Fruit fly (Drosophila melanogaster) whole organism, pupa: Measurements from ENCODE around the gene CG11811.

Experiments used
- CG10348 ChIP-seq: fragments of 200-800 bp; sonication (Bioruptor generic); IDR thresholded peaks from 2 replicates; pipeline ENCODE4 v1.3.6; 2022; ENCODE audit warnings: missing biosample characterization, missing genetic modification characterization
- CG12605 ChIP-seq: fragments of 200-800 bp; sonication (Bioruptor generic); IDR thresholded peaks from 2 replicates; pipeline ENCODE4 v1.3.6; 2022; ENCODE audit warnings: missing biosample characterization, missing genetic modification characterization
- CG13204 ChIP-seq: fragments of 200-800 bp; sonication (Bioruptor generic); optimal IDR thresholded peaks from 2 replicates; lab custom pipeline; 2018; ENCODE audit warnings: missing biosample characterization, mild to moderate bottlenecking, missing genetic modification characterization, moderate library complexity
- CG14655 ChIP-seq: fragments of 200-800 bp; sonication (Bioruptor generic); optimal IDR thresholded peaks from 3 replicates; lab custom pipeline; 2017; ENCODE audit warnings: mild to moderate bottlenecking, missing biosample characterization, missing genetic modification reagents, missing genetic modification characterization
- CG15710 ChIP-seq: fragments of 200-800 bp; sonication (Bioruptor generic); optimal IDR thresholded peaks from 2 replicates; lab custom pipeline; 2018; ENCODE audit warnings: missing biosample characterization, mild to moderate bottlenecking, missing genetic modification characterization, moderate library complexity
- CG17806 ChIP-seq: fragments of 200-800 bp; sonication (Bioruptor generic); optimal IDR thresholded peaks from 2 replicates; lab custom pipeline; 2018; ENCODE audit warnings: missing biosample characterization, mild to moderate bottlenecking, missing genetic modification characterization, moderate library complexity
- CG32121 ChIP-seq: fragments of 200-800 bp; sonication (Bioruptor generic); IDR thresholded peaks from 2 replicates; pipeline ENCODE4 v1.3.6; 2022; ENCODE audit warnings: missing biosample characterization, missing genetic modification characterization
- CG34367 ChIP-seq: fragments of 200-800 bp; sonication (Bioruptor generic); optimal IDR thresholded peaks from 2 replicates; lab custom pipeline; 2018; ENCODE audit warnings: missing biosample characterization, mild to moderate bottlenecking, missing genetic modification characterization
- CG4496 ChIP-seq: fragments of 200-800 bp; sonication (Bioruptor generic); IDR thresholded peaks from 3 replicates; pipeline ENCODE4 v1.3.6; 2022; ENCODE audit warnings: missing biosample characterization, missing genetic modification characterization
- CG8159 ChIP-seq: fragments of 200-800 bp; sonication (Bioruptor generic); optimal IDR thresholded peaks from 3 replicates; lab custom pipeline; 2018; ENCODE audit warnings: missing biosample characterization, mild to moderate bottlenecking, missing genetic modification characterization, moderate library complexity
- CG8301 ChIP-seq: fragments of 200-800 bp; sonication (Bioruptor generic); optimal IDR thresholded peaks from 2 replicates; lab custom pipeline; 2018; ENCODE audit warnings: missing biosample characterization, mild to moderate bottlenecking, missing genetic modification characterization
- CG9948 ChIP-seq: fragments of 200-800 bp; sonication (Bioruptor generic); optimal IDR thresholded peaks from 2 replicates; lab custom pipeline; 2018; ENCODE audit warnings: missing biosample characterization, mild to moderate bottlenecking, missing genetic modification characterization, moderate library complexity
- D1 ChIP-seq: fragments of 200-800 bp; sonication (Bioruptor generic); optimal IDR thresholded peaks from 2 replicates; lab custom pipeline; 2018; ENCODE audit warnings: missing biosample characterization, mild to moderate bottlenecking, missing genetic modification characterization, moderate library complexity
- EcR ChIP-seq: fragments of 200-800 bp; sonication (Bioruptor generic); optimal IDR thresholded peaks from 3 replicates; lab custom pipeline; 2019; ENCODE audit warnings: missing biosample characterization, missing genetic modification characterization, mild to moderate bottlenecking, moderate library complexity, missing genetic modification reagents
- Ets98B ChIP-seq: fragments of 200-800 bp; sonication (Bioruptor generic); IDR thresholded peaks from 2 replicates; pipeline ENCODE4 v1.3.6; 2022; ENCODE audit warnings: missing biosample characterization, missing genetic modification characterization
- Pif1A ChIP-seq: fragments of 200-800 bp; sonication (Bioruptor generic); optimal IDR thresholded peaks from 3 replicates; lab custom pipeline; 2016; ENCODE audit warnings: missing biosample characterization, missing genetic modification characterization
- Pif1B ChIP-seq: fragments of 200-800 bp; sonication (Bioruptor generic); optimal IDR thresholded peaks from 3 replicates; lab custom pipeline; 2016; ENCODE audit warnings: missing biosample characterization, missing genetic modification characterization
- Snoo ChIP-seq: fragments of 200-800 bp; sonication (Bioruptor generic); optimal IDR thresholded peaks from 3 replicates; lab custom pipeline; 2017; ENCODE audit warnings: missing biosample characterization, mild to moderate bottlenecking, missing genetic modification characterization, inconsistent platforms
- fd96Ca ChIP-seq: fragments of 200-800 bp; sonication (Bioruptor generic); IDR thresholded peaks from 3 replicates; pipeline ENCODE4 v1.3.6; 2022; ENCODE audit warnings: missing biosample characterization, missing genetic modification characterization
- gl ChIP-seq: fragments of 200-800 bp; sonication (Bioruptor generic); optimal IDR thresholded peaks from 2 replicates; lab custom pipeline; 2018; ENCODE audit warnings: missing biosample characterization, mild to moderate bottlenecking, missing genetic modification characterization
- rn ChIP-seq: fragments of 200-800 bp; sonication (Bioruptor generic); IDR thresholded peaks from 2 replicates; pipeline ENCODE4 v1.3.6; 2022; ENCODE audit warnings: missing biosample characterization, missing genetic modification characterization

CG11811 gene

dm6 chr3L:10696635-10697412 is 6.0 kb downstream of the CG11811 start, which contains the start of gene NijA:
Gene NijA (minus strand): TSS chr3L:10696877.
- TF ChIP-seq CG15710 (tag; lab: Kevin White, UChicago) (peak; percentile 85), D1 (tag; lab: Kevin White, UChicago) (peak; percentile 1), CG32121 (GFP tag; lab: Robert Waterston, UW) (no peak), CG13204 (GFP tag; lab: Kevin White, UChicago) (no peak), rn (GFP tag; lab: Robert Waterston, UW) (no peak), CG14655 (GFP tag; lab: Kevin White, UChicago) (no peak), Ets98B (GFP tag; lab: Robert Waterston, UW) (peak; percentile 35; the same call in 1 of the 2 replicates), Pif1A (GFP tag; lab: Kevin White, UChicago) (no peak), CG9948 (tag; lab: Kevin White, UChicago) (peak; percentile 82), CG34367 (tag; lab: Kevin White, UChicago) (peak; percentile 72), gl (tag; lab: Kevin White, UChicago) (peak; percentile 25), CG4496 (GFP tag; lab: Robert Waterston, UW) (no peak), EcR (no peak), Pif1B (peak; percentile 44), Snoo (peak; percentile 41), CG17806 (peak; percentile 39), fd96Ca (GFP tag; lab: Robert Waterston, UW) (no peak), CG12605 (peak; percentile 49; the same call in 1 of the 2 replicates), CG8159 (tag; lab: Kevin White, UChicago) (peak; percentile 91), CG8301 (tag; lab: Kevin White, UChicago) (peak; percentile 7), CG10348 (GFP tag; lab: Robert Waterston, UW) (no peak)

- TF ChIP-seq CG12605: peak; percentile 18; the same call in 1 of the 2 replicates
- TF ChIP-seq rn (GFP tag; lab: Robert Waterston, UW): no peak
- TF ChIP-seq Pif1B: peak; percentile 57
- TF ChIP-seq EcR: peak; percentile 81
- TF ChIP-seq CG17806: no peak
- no peak for TF ChIP-seq fd96Ca (GFP tag; lab: Robert Waterston, UW)
These were observed 6.7 kb downstream of the CG11811 start for dm6 chr3L:10697413-10698118.

dm6 chr3L:10698182-10698581 is 7.4 kb downstream of the CG11811 start:
- no peak for TF ChIP-seq Pif1B
- TF ChIP-seq CG8159 (tag; lab: Kevin White, UChicago): peak; percentile 8
- TF ChIP-seq fd96Ca (GFP tag; lab: Robert Waterston, UW): no peak

- TF ChIP-seq Pif1A (GFP tag; lab: Kevin White, UChicago) (no peak), CG8159 (tag; lab: Kevin White, UChicago) (no peak), CG34367 (tag; lab: Kevin White, UChicago) (no peak), Ets98B (GFP tag; lab: Robert Waterston, UW) (no peak), rn (GFP tag; lab: Robert Waterston, UW) (no peak), CG32121 (GFP tag; lab: Robert Waterston, UW) (no peak), Pif1B (no peak), CG10348 (GFP tag; lab: Robert Waterston, UW) (no peak), CG4496 (GFP tag; lab: Robert Waterston, UW) (no peak), CG12605 (no peak), CG14655 (GFP tag; lab: Kevin White, UChicago) (no peak), gl (tag; lab: Kevin White, UChicago) (no peak), CG17806 (no peak), Snoo (no peak)
These were observed 11.4 kb downstream of the CG11811 start for dm6 chr3L:10702216-10702615.

DNA sequence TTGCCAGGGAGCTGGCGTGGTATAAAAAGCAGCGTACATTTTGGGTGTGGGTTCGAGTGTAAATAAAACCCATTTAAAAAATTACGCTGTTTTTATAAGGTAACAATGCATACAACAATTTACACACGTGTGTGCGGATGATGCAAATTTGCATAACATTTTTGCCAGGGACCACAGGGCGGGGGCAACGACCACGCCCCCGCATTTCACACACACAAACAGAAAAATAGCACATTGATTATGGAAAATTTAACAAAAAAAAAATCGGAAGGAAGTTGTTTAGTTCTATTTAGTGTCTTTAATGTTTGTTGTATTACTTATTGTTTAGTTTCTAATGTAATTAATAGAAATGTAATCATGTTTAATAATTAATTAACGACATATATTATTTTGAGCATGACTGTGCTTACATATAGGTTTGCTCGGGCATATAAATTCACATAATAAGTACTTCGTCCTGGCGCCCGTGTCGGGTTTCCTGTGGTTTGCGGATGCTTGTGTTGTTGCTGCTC is 13.7 kb downstream of the CG11811 start:
- TF ChIP-seq CG8301 (tag; lab: Kevin White, UChicago) (peak; percentile 4), EcR (no peak), CG8159 (tag; lab: Kevin White, UChicago) (peak; percentile 53), rn (GFP tag; lab: Robert Waterston, UW) (no peak), CG13204 (GFP tag; lab: Kevin White, UChicago) (no peak), CG17806 (peak; percentile 39), CG32121 (GFP tag; lab: Robert Waterston, UW) (no peak), CG9948 (tag; lab: Kevin White, UChicago) (peak; percentile 16), CG14655 (GFP tag; lab: Kevin White, UChicago) (peak; percentile 6), CG34367 (tag; lab: Kevin White, UChicago) (peak; percentile 16), Snoo (peak; percentile 26), CG4496 (GFP tag; lab: Robert Waterston, UW) (peak; percentile 16; the same call in 1 of the 3 replicates), fd96Ca (GFP tag; lab: Robert Waterston, UW) (no peak), Pif1A (GFP tag; lab: Kevin White, UChicago) (no peak), Pif1B (no peak), D1 (tag; lab: Kevin White, UChicago) (no peak), CG15710 (tag; lab: Kevin White, UChicago) (peak; percentile 18), CG12605 (0 out of 2 replicates have a peak, but pooled peaks have one; percentile 35), CG10348 (GFP tag; lab: Robert Waterston, UW) (no peak), Ets98B (GFP tag; lab: Robert Waterston, UW) (no peak), gl (tag; lab: Kevin White, UChicago) (no peak)
- TF ChIP-seq, all 21 proteins: peak for 10
